Fruit fly (Drosophila melanogaster): Measurements from ENCODE around the gene lmgB.

The lmgB gene

DNA sequence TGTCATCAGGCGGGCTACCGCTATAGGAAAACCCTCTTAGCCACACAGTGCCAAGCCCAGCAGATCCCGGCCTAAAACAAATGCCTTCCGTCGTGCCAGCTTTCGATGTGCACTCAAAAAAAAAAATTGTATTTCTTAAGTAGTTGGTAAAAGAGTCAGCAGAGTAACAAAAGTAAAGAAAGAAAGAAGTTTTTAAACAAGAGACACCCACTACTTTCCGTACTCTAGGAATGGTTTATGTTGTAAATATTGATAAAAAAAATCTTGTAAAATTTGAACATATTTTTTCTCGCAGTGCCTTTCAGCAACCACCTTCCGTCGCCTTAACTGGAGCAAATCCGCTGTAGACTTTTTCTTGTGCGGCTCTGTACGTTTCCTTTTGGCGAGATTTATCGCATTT lies 44.5 kb upstream of the lmgB start (continued):
- no peak for TF ChIP-seq CG8281 (tag; optimal IDR thresholded peaks at IDR 0.05)
- TF ChIP-seq ttk (GFP tag; IDR thresholded peaks at IDR 0.05) = 0 out of 2 replicates have a peak, but pooled peaks have one; percentile 28
- no peak for TF ChIP-seq tgo (GFP tag; IDR thresholded peaks at IDR 0.05)
- TF ChIP-seq phol (tag; optimal IDR thresholded peaks at IDR 0.05) = peak; percentile 57
- peak; percentile 68 for TF ChIP-seq CG7556 (GFP tag; optimal IDR thresholded peaks at IDR 0.05)
- TF ChIP-seq CG10565 (GFP tag; optimal IDR thresholded peaks at IDR 0.05) = no peak
- TF ChIP-seq dati (GFP tag; IDR thresholded peaks at IDR 0.05) = no peak
- TF ChIP-seq Spps (tag; optimal IDR thresholded peaks at IDR 0.05) = no peak
- peak; percentile 85 for TF ChIP-seq Med (GFP tag)
- no peak for TF ChIP-seq shn (GFP tag; optimal IDR thresholded peaks at IDR 0.05)
- TF ChIP-seq da (GFP tag; optimal IDR thresholded peaks at IDR 0.05) = no peak
- TF ChIP-seq Mrtf (GFP tag; IDR thresholded peaks at IDR 0.05) = 0 out of 3 replicates have a peak, but pooled peaks have one; percentile 23
- peak; percentile 47 for TF ChIP-seq CG17359 (tag; optimal IDR thresholded peaks at IDR 0.05)
- no peak for TF ChIP-seq CG42726 (GFP tag; IDR thresholded peaks at IDR 0.05; ENCODE audit: partially characterized antibody)
- no peak for TF ChIP-seq br (optimal IDR thresholded peaks at IDR 0.05)
- TF ChIP-seq Hand (GFP tag; optimal IDR thresholded peaks at IDR 0.05) = peak; percentile 32
- TF ChIP-seq gcm2 (GFP tag; optimal IDR thresholded peaks at IDR 0.05) = peak; percentile 8
- TF ChIP-seq HmgD (GFP tag; optimal IDR thresholded peaks at IDR 0.05) = no peak
- TF ChIP-seq unpg (GFP tag; optimal IDR thresholded peaks at IDR 0.05) = peak; percentile 59
- TF ChIP-seq ssp (GFP tag; IDR thresholded peaks at IDR 0.05) = no peak
- TF ChIP-seq CoRest (tag; optimal IDR thresholded peaks at IDR 0.05) = peak; percentile 55
- peak; percentile 20 for TF ChIP-seq NC2β (GFP tag; optimal IDR thresholded peaks at IDR 0.05)
- TF ChIP-seq pzg (GFP tag; optimal IDR thresholded peaks at IDR 0.05) = no peak
- TF ChIP-seq vvl (GFP tag; IDR thresholded peaks at IDR 0.05) = peak; percentile 58; the same call in 1 of the 2 replicates
- TF ChIP-seq CG13624 (GFP tag; optimal IDR thresholded peaks at IDR 0.05) = peak; percentile 52
- no peak for TF ChIP-seq Lpt (GFP tag; optimal IDR thresholded peaks at IDR 0.05)
- TF ChIP-seq Stat92E (GFP tag; optimal IDR thresholded peaks at IDR 0.05) = no peak
- TF ChIP-seq CG12104 (GFP tag; optimal IDR thresholded peaks at IDR 0.05) = no peak
- TF ChIP-seq CG10543 (GFP tag; optimal IDR thresholded peaks at IDR 0.05) = peak; percentile 31
- no peak for TF ChIP-seq Hey (tag; optimal IDR thresholded peaks at IDR 0.05)
- no peak for TF ChIP-seq Aef1 (GFP tag; IDR thresholded peaks at IDR 0.05)
- TF ChIP-seq CG14050 (GFP tag; IDR thresholded peaks at IDR 0.05) = 0 out of 3 replicates have a peak, but pooled peaks have one; percentile 22
- no peak for TF ChIP-seq tll (GFP tag; optimal IDR thresholded peaks at IDR 0.05)
- no peak for TF ChIP-seq slou (GFP tag; optimal IDR thresholded peaks at IDR 0.05)
- TF ChIP-seq pita (GFP tag; optimal IDR thresholded peaks at IDR 0.05) = no peak
- TF ChIP-seq Ravus (GFP tag; IDR thresholded peaks at IDR 0.05) = no peak
- TF ChIP-seq Taf1 (GFP tag; IDR thresholded peaks at IDR 0.05) = no peak
- peak; percentile 26 for TF ChIP-seq CHES-1-like (GFP tag; optimal IDR thresholded peaks at IDR 0.05)
- peak; percentile 17 for TF ChIP-seq Camta (GFP tag; optimal IDR thresholded peaks at IDR 0.05)
- peak; percentile 58 for TF ChIP-seq CG31441 (GFP tag; IDR thresholded peaks at IDR 0.05)
- no peak for TF ChIP-seq CG12219 (GFP tag; optimal IDR thresholded peaks at IDR 0.05)
- TF ChIP-seq Ets65A (GFP tag) = peak; percentile 93
- no peak for TF ChIP-seq Dip2 (GFP tag; IDR thresholded peaks at IDR 0.05)
- TF ChIP-seq TFAM (GFP tag; optimal IDR thresholded peaks at IDR 0.05) = no peak
- TF ChIP-seq HLH54F (GFP tag; optimal IDR thresholded peaks at IDR 0.05) = peak; percentile 5
- TF ChIP-seq dysf (GFP tag; IDR thresholded peaks at IDR 0.05) = peak; percentile 56; the same call in 2 of the 3 replicates
- TF ChIP-seq BtbVII (GFP tag; optimal IDR thresholded peaks at IDR 0.05) = peak; percentile 1
- TF ChIP-seq CG32772 (GFP tag; IDR thresholded peaks at IDR 0.05) = 0 out of 2 replicates have a peak, but pooled peaks have one; percentile 39
- no peak for TF ChIP-seq CG33557 (GFP tag; optimal IDR thresholded peaks at IDR 0.05)
- TF ChIP-seq CG18599 (GFP tag; optimal IDR thresholded peaks at IDR 0.05) = peak; percentile 74
- TF ChIP-seq sens-2 (GFP tag; IDR thresholded peaks at IDR 0.05) = no peak
- no peak for TF ChIP-seq CG8944 (GFP tag; optimal IDR thresholded peaks at IDR 0.05)
